Fruit fly (Drosophila melanogaster): Measurements from ENCODE around the gene CG31076.

DNA sequence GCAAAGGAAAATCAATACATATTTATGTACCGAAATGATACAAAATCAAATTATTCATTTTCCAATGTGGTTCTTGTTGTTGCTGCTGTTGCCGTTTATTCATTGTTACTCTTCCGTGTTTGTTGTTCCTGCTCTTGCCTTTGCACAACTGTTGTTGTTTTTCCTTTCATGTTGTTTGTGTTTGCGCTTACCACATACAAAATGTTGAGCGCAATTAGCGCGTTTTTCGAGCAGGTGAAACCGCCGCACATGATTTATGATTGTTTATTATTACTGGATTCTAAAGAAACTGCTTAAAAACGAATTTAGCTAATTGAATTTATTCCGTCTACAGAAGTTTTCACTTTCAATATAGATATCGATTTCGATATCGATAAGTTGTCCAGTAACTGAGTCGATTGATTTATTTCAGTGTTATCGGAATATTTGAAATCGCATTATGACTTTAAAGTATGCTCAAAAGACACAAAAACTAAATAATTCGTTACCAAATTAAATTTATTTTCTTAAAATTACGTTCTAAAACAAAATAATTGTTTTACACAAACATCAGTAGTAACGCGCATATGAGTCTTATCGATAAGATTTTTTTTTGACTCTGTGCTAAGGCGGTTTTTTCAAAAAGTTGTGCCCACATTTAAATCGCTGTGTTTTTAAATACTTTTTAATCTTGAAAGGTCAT is 25.1 kb downstream of the CG31076 start, which contains the start of gene Tsp97E:
- TF ChIP-seq Abd-B (GFP tag; optimal IDR thresholded peaks at IDR 0.05): no peak
- peak; percentile 54 for TF ChIP-seq fru (GFP tag; optimal IDR thresholded peaks at IDR 0.05)
- peak; percentile 25 for TF ChIP-seq brk (GFP tag; optimal IDR thresholded peaks at IDR 0.05)
- TF ChIP-seq rgr (GFP tag; optimal IDR thresholded peaks at IDR 0.05): no peak
- no peak for TF ChIP-seq tai (GFP tag; optimal IDR thresholded peaks at IDR 0.05)
- TF ChIP-seq br (GFP tag; optimal IDR thresholded peaks at IDR 0.05): no peak

Measured in whole organism, wandering third instar larva.